Fruit fly (Drosophila melanogaster): ENCODE data around the gene CG7906.

- TF ChIP-seq Sox14 (GFP tag; optimal IDR thresholded peaks at IDR 0.05) (no peak), spab (GFP tag; optimal IDR thresholded peaks at IDR 0.05) (no peak), net (GFP tag; optimal IDR thresholded peaks at IDR 0.05) (no peak)
Observed at dm6 chr3L:14198216-14198615, 38.2 kb upstream of the CG7906 start.
